Fruit fly (Drosophila melanogaster): Measurements from ENCODE around the gene CG15445.

Gene CG15445

DNA sequence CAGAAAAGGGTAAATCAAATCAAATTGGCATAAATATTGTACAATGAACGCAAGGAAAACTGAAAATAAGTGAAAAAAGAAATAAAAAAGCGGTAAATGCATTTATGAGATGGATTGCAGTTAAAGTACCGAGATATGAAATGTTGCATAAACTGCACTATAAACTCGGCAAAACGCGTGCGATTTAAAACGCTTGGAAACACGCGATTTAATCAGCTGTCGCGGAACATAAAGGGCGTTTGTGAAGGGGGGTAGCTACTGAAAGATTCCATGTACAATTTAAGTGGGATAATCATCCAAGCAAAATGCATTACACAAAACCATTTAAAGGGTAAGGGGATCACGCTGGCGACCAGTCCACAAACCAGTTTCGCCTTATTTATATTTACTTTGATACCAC, 9.8 kb downstream of the CG15445 start:
- no peak for TF ChIP-seq CG17801 (GFP tag; optimal IDR thresholded peaks at IDR 0.05; ENCODE audit: partially characterized antibody)

DNA sequence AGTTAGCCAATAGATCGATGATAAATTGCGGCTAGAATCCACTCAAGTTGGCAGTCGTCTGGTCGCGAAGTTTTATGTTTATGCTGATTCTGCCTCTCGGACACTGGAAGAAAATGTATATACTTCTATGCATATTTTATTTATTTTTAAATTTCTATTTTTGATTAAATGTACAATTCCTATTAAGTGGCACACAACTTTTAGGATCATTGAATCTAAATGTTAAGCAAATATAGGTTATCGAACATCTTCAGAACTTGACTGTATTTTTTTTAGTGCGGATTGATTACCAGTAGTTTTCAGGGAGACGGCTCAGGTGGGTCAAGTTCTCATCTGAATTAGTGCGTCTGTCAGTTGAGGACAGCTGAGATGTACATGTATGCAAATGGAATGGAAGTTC, 10.3 kb downstream of the CG15445 start:
- TF ChIP-seq CG17801 (GFP tag; optimal IDR thresholded peaks at IDR 0.05; ENCODE audit: partially characterized antibody), result no peak

DNA sequence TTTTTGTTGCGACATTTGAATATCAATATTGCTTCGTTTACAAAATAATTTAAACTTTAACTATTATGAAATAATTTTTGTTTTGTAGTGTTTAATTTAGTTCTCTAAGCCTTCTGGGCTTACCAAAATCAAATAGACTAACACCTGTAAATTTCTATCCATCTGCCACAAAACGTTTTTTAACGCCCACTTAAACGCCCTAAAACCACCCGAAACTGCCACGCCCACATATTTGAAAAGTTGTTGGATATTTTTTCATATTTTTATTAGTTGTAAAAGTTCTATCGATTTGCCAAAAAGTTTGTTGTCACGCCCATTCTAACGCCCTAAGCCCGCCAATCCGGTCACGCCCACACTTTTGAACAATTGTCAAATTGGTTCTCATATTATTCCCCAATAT, 30.0 kb downstream of the CG15445 start, which contains the start of gene CG45154:
Gene CG45154, minus strand, starts transcription at position 101 of the 400 bp plus-strand sequence.
- no peak for TF ChIP-seq CG17801 (GFP tag; optimal IDR thresholded peaks at IDR 0.05; ENCODE audit: partially characterized antibody)

Data from ovary, adult (tissue).